Fruit fly (Drosophila melanogaster) whole organism, adult: Measurements from ENCODE around the gene Obp73a.
"Not testable (repeated sequence)": the region's sequence is repeated elsewhere in the genome, so short reads cannot be mapped to it uniquely, and the experiment has no call there.

Experiments used
- CG14711 ChIP-seq: fragments of 200-800 bp; sonication (Bioruptor generic); optimal IDR thresholded peaks from 2 replicates; lab custom pipeline; 2018; ENCODE audit warnings: missing biosample characterization, mild to moderate bottlenecking, missing genetic modification characterization, moderate library complexity
- Clk ChIP-seq: fragments of 200-800 bp; sonication (Bioruptor generic); optimal IDR thresholded peaks from 2 replicates; lab custom pipeline; 2017; ENCODE audit warnings: missing biosample characterization, missing genetic modification characterization
- cnc ChIP-seq, 2 experiments: fragments of >200 bp; optimal IDR thresholded peaks; 2 replicates each; lab custom pipeline; 2017
- tj ChIP-seq: fragments of 200-800 bp; sonication (Bioruptor generic); optimal IDR thresholded peaks from 3 replicates; lab custom pipeline; 2017; ENCODE audit warnings: missing biosample characterization, mild to moderate bottlenecking, missing genetic modification characterization, moderate library complexity

DNA sequence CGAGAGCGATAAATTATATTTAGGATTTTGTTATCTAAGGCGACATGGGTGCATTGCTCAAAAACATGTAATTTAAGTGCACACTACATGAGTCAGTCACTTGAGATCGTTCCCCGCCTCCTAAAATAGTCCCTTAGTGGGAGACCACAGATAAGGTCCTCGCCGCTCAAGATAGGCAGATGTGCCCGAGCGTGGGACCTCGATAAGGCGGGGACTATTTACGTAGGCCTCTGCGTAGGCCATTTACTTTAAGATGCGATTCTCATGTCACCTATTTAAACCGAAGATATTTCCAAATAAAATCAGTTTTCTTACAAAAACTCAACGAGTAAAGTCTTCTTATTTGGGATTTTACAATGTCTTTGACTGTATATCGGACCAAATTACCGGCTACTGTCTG lies 10.4 kb downstream of the Obp73a start, which contains the start of gene Ogdh:
- TF ChIP-seq CG14711; cnc (optimal IDR thresholded peaks at IDR 0.05; lab: Kevin White, UChicago); Clk (GFP tag; lab: Kevin White, UChicago); tj (GFP tag; lab: Kevin White, UChicago): not testable (repeated sequence)
